Worm (Caenorhabditis elegans): Measurements from ENCODE around the gene dap-3.

Gene dap-3

ce11 chrII:10548778-10549671 lies 31.9 kb upstream of the dap-3 start (continued):
- peak; percentile 31 for TF ChIP-seq F13H6.1 (tag; optimal IDR thresholded peaks at IDR 0.05)
- peak; percentile 18 for TF ChIP-seq madf-2 (tag; optimal IDR thresholded peaks at IDR 0.05)
- TF ChIP-seq ceh-45 (GFP tag; IDR thresholded peaks at IDR 0.05), result no peak
- TF ChIP-seq sox-2 (GFP tag; IDR thresholded peaks at IDR 0.05), result no peak
- no peak for TF ChIP-seq lin-11 (tag; optimal IDR thresholded peaks at IDR 0.05)
- TF ChIP-seq hlh-13 (GFP tag; optimal IDR thresholded peaks at IDR 0.05), result no peak
- TF ChIP-seq ceh-48 (tag; optimal IDR thresholded peaks at IDR 0.05), result no peak
- TF ChIP-seq pha-2 (tag; optimal IDR thresholded peaks at IDR 0.05), result peak; percentile 42
- TF ChIP-seq nhr-232 (tag; optimal IDR thresholded peaks at IDR 0.05), result no peak
- no peak for TF ChIP-seq sox-4 (tag; optimal IDR thresholded peaks at IDR 0.05)
- TF ChIP-seq ceh-19 (GFP tag; optimal IDR thresholded peaks at IDR 0.05), result no peak
- no peak for TF ChIP-seq che-1 (tag; optimal IDR thresholded peaks at IDR 0.05)
- no peak for TF ChIP-seq unc-86 (tag; optimal IDR thresholded peaks at IDR 0.05)
- TF ChIP-seq hlh-30 (tag; optimal IDR thresholded peaks at IDR 0.05; ENCODE audit: insufficient read depth), result peak; percentile 96
- no peak for TF ChIP-seq C38D4.7 (GFP tag; optimal IDR thresholded peaks at IDR 0.05)
- TF ChIP-seq unc-55 (GFP tag; optimal IDR thresholded peaks at IDR 0.05), result peak; percentile 28
- TF ChIP-seq ceh-30 (tag; optimal IDR thresholded peaks at IDR 0.05), result no peak
- peak; percentile 62 for TF ChIP-seq tbx-2 (tag; optimal IDR thresholded peaks at IDR 0.05)
- no peak for TF ChIP-seq tbx-7 (tag; optimal IDR thresholded peaks at IDR 0.05)

- TF ChIP-seq Y22D7AL.16 (tag; optimal IDR thresholded peaks at IDR 0.05) (no peak), ceh-30 (tag; optimal IDR thresholded peaks at IDR 0.05) (no peak), fkh-10 (GFP tag; optimal IDR thresholded peaks at IDR 0.05) (no peak), sox-4 (tag; optimal IDR thresholded peaks at IDR 0.05) (no peak), ceh-22 (tag; optimal IDR thresholded peaks at IDR 0.05) (no peak), T23F11.4 (GFP tag; optimal IDR thresholded peaks at IDR 0.05) (no peak), pqm-1 (tag; optimal IDR thresholded peaks at IDR 0.05) (no peak), ceh-24 (tag; optimal IDR thresholded peaks at IDR 0.05) (no peak), hlh-8 (tag; optimal IDR thresholded peaks at IDR 0.05) (no peak), unc-3 (GFP tag; conservative IDR thresholded peaks at IDR 0.05) (no peak), unc-3 (tag; optimal IDR thresholded peaks at IDR 0.05) (no peak), ceh-18 (tag; optimal IDR thresholded peaks at IDR 0.05) (no peak), fax-1 (tag; optimal IDR thresholded peaks at IDR 0.05) (no peak), nhr-11 (tag; optimal IDR thresholded peaks at IDR 0.05) (no peak), pros-1 (tag; optimal IDR thresholded peaks at IDR 0.05) (no peak), ceh-19 (GFP tag; optimal IDR thresholded peaks at IDR 0.05) (no peak), fkh-6 (tag; optimal IDR thresholded peaks at IDR 0.05) (no peak), mec-3 (tag; optimal IDR thresholded peaks at IDR 0.05; ENCODE audit: borderline replicate concordance) (no peak)
Measured at ce11 chrII:10550173-10550572, 30.8 kb upstream of the dap-3 start.

ce11 chrII:10550872-10551647 lies 29.9 kb upstream of the dap-3 start:
- TF ChIP-seq sox-2 (GFP tag; IDR thresholded peaks at IDR 0.05) (no peak), madf-2 (tag; optimal IDR thresholded peaks at IDR 0.05) (no peak), unc-55 (GFP tag; optimal IDR thresholded peaks at IDR 0.05) (no peak), ceh-31 (tag; optimal IDR thresholded peaks at IDR 0.05) (no peak), ceh-45 (GFP tag; IDR thresholded peaks at IDR 0.05) (no peak), unc-3 (GFP tag; conservative IDR thresholded peaks at IDR 0.05) (no peak), unc-3 (tag; optimal IDR thresholded peaks at IDR 0.05) (no peak), hlh-15 (tag; optimal IDR thresholded peaks at IDR 0.05) (no peak), C08G9.2 (tag; optimal IDR thresholded peaks at IDR 0.05) (no peak), hlh-6 (tag; optimal IDR thresholded peaks at IDR 0.05) (no peak), ceh-34 (tag; optimal IDR thresholded peaks at IDR 0.05) (no peak), hlh-30 (tag; optimal IDR thresholded peaks at IDR 0.05; ENCODE audit: insufficient read depth) (no peak), dmd-4 (tag; optimal IDR thresholded peaks at IDR 0.05; ENCODE audit: borderline replicate concordance) (no peak), K09A11.1 (tag; optimal IDR thresholded peaks at IDR 0.05; ENCODE audit: insufficient read depth) (no peak), lin-11 (tag; optimal IDR thresholded peaks at IDR 0.05) (no peak), pqm-1 (tag; optimal IDR thresholded peaks at IDR 0.05) (no peak), ceh-22 (tag; optimal IDR thresholded peaks at IDR 0.05) (no peak), pha-2 (tag; optimal IDR thresholded peaks at IDR 0.05) (no peak), nhr-232 (tag; optimal IDR thresholded peaks at IDR 0.05) (no peak), elt-4 (tag; optimal IDR thresholded peaks at IDR 0.05) (no peak), ets-4 (tag; optimal IDR thresholded peaks at IDR 0.05) (no peak)
